Worm (Caenorhabditis elegans) whole organism, early embryonic: ENCODE results near the gene Y69A2AR.16.

Experiments used
- aly-1 ChIP-seq: sonication (generic microtip); optimal IDR thresholded peaks from 2 replicates; lab custom pipeline; 2016; ENCODE audit warnings: missing genetic modification characterization, missing compliant biosample characterization
- ceh-13 ChIP-seq: fragments of 200-800 bp; sonication (Bioruptor generic); optimal IDR thresholded peaks from 2 replicates; lab custom pipeline; 2018; ENCODE audit warnings: mild to moderate bottlenecking, missing genetic modification characterization, missing compliant biosample characterization
- hmbx-1 ChIP-seq: sonication (generic microtip); optimal IDR thresholded peaks from 2 replicates; lab custom pipeline; 2016; ENCODE audit warnings: mild to moderate bottlenecking, missing genetic modification characterization, missing compliant biosample characterization
- hnd-1 ChIP-seq: sonication (generic microtip); optimal IDR thresholded peaks from 2 replicates; lab custom pipeline; 2016; ENCODE audit warnings: missing genetic modification characterization, missing compliant biosample characterization
- pes-1 ChIP-seq: fragments of 200-800 bp; sonication (Bioruptor generic); IDR thresholded peaks from 2 replicates; pipeline ENCODE4 v1.3.6; 2022; ENCODE audit warnings: missing genetic modification reagents, missing genetic modification characterization, missing compliant biosample characterization
- tbx-11 ChIP-seq: fragments of 200-800 bp; sonication (Bioruptor generic); IDR thresholded peaks from 2 replicates; pipeline ENCODE4 v1.3.6; 2022; ENCODE audit warnings: missing genetic modification characterization, missing compliant biosample characterization
- tbx-37 ChIP-seq: fragments of 200-800 bp; sonication (Bioruptor generic); conservative IDR thresholded peaks from 2 replicates; pipeline ENCODE4 v1.3.6; 2022; ENCODE audit warnings: missing genetic modification reagents, missing genetic modification characterization, missing compliant biosample characterization

- TF ChIP-seq tbx-11 (GFP tag; lab: Robert Waterston, UW) (no peak), pes-1 (GFP tag; lab: Robert Waterston, UW) (no peak), aly-1 (no peak), tbx-37 (GFP tag; lab: Robert Waterston, UW) (no peak), ceh-13 (GFP tag; lab: Kevin White, UChicago) (no peak), hmbx-1 (tag; lab: Kevin White, UChicago) (no peak), hnd-1 (tag; lab: Kevin White, UChicago) (no peak)
Measured at ce11 chrIV:2551418-2551817, 53.8 kb downstream of the Y69A2AR.16 start, which contains the start of gene Y69A2AR.23.
